Worm (Caenorhabditis elegans) whole organism, young adult: Measurements from ENCODE around the gene F45E1.2.

Experiments
- B0019.2 ChIP-seq: fragments of 200-800 bp; sonication (Bioruptor generic); conservative IDR thresholded peaks from 2 replicates; pipeline ENCODE4 v1.3.6; 2022; ENCODE audit warnings: missing genetic modification reagents, missing genetic modification characterization, missing compliant biosample characterization
- B0261.1 ChIP-seq: sonication (generic microtip); optimal IDR thresholded peaks from 2 replicates; lab custom pipeline; 2016; ENCODE audit warnings: mild to moderate bottlenecking, missing genetic modification characterization, moderate library complexity, missing compliant biosample characterization
- B0336.3 ChIP-seq: fragments of 200-800 bp; sonication (Bioruptor generic); IDR thresholded peaks from 2 replicates; pipeline ENCODE4 v1.3.6; 2022; ENCODE audit warnings: missing genetic modification characterization, missing compliant biosample characterization
- C06A6.2 ChIP-seq: fragments of 200-800 bp; sonication (Bioruptor generic); conservative IDR thresholded peaks from 2 replicates; pipeline ENCODE4 v1.3.6; 2022; ENCODE audit warnings: missing genetic modification characterization, missing compliant biosample characterization
- F22D6.2 ChIP-seq: sonication (generic microtip); optimal IDR thresholded peaks from 2 replicates; lab custom pipeline; 2016; ENCODE audit warnings: mild to moderate bottlenecking, missing genetic modification characterization, missing compliant biosample characterization
- Y53G8AR.9 ChIP-seq: fragments of 200-800 bp; sonication (Bioruptor generic); conservative IDR thresholded peaks from 2 replicates; pipeline ENCODE4 v1.3.6; 2022; ENCODE audit warnings: missing genetic modification reagents, missing genetic modification characterization, missing compliant biosample characterization
- Y95B8A.8 ChIP-seq: fragments of 200-800 bp; sonication (Bioruptor generic); IDR thresholded peaks from 2 replicates; pipeline ENCODE4 v1.3.6; 2022; ENCODE audit warnings: missing genetic modification reagents, missing genetic modification characterization, missing compliant biosample characterization
- bed-1 ChIP-seq: fragments of 200-800 bp; sonication (Bioruptor generic); IDR thresholded peaks from 2 replicates; pipeline ENCODE4 v1.3.6; 2022; ENCODE audit warnings: missing genetic modification reagents, missing genetic modification characterization, missing compliant biosample characterization
- cebp-2 ChIP-seq: fragments of 200-800 bp; sonication (Bioruptor generic); IDR thresholded peaks from 2 replicates; pipeline ENCODE4 v1.3.6; 2022; ENCODE audit warnings: missing genetic modification characterization, missing compliant biosample characterization
- ceh-100 ChIP-seq: fragments of 200-800 bp; sonication (Bioruptor generic); IDR thresholded peaks from 2 replicates; pipeline ENCODE4 v1.3.6; 2022; ENCODE audit warnings: missing genetic modification reagents, missing genetic modification characterization, missing compliant biosample characterization
- ceh-27 ChIP-seq: fragments of 200-800 bp; sonication (Bioruptor generic); optimal IDR thresholded peaks from 2 replicates; lab custom pipeline; 2018; ENCODE audit warnings: mild to moderate bottlenecking, missing genetic modification characterization, moderate library complexity, missing compliant biosample characterization
- ceh-58 ChIP-seq: fragments of 200-800 bp; sonication (Bioruptor generic); IDR thresholded peaks from 2 replicates; pipeline ENCODE4 v1.3.6; 2022; ENCODE audit warnings: missing genetic modification characterization, missing compliant biosample characterization
- ceh-79 ChIP-seq: sonication (generic microtip); optimal IDR thresholded peaks from 2 replicates; lab custom pipeline; 2017; ENCODE audit warnings: mild to moderate bottlenecking, missing genetic modification characterization, missing compliant biosample characterization
- dox-1 ChIP-seq: fragments of 200-800 bp; sonication (Bioruptor generic); IDR thresholded peaks from 2 replicates; pipeline ENCODE4 v1.3.6; 2022; ENCODE audit warnings: missing genetic modification reagents, missing genetic modification characterization, missing compliant biosample characterization
- dpff-1 ChIP-seq: sonication (generic microtip); optimal IDR thresholded peaks from 2 replicates; lab custom pipeline; 2017; ENCODE audit warnings: mild to moderate bottlenecking, missing genetic modification characterization, missing compliant biosample characterization
- efl-1 ChIP-seq: fragments of 150-350 bp; optimal IDR thresholded peaks from 2 replicates; lab custom pipeline; 2014; ENCODE audit warnings: missing biosample characterization, missing genetic modification reagents, missing genetic modification characterization
- egl-18 ChIP-seq: fragments of 200-800 bp; sonication (Bioruptor generic); IDR thresholded peaks from 2 replicates; pipeline ENCODE4 v1.3.6; 2022; ENCODE audit warnings: missing genetic modification reagents, missing genetic modification characterization, missing compliant biosample characterization
- ekl-4 ChIP-seq: fragments of 200-800 bp; sonication (Bioruptor generic); IDR thresholded peaks from 2 replicates; pipeline ENCODE4 v1.3.6; 2022; ENCODE audit warnings: missing genetic modification reagents, missing genetic modification characterization, missing compliant biosample characterization
- gei-17 ChIP-seq: fragments of 200-800 bp; sonication (Bioruptor generic); optimal IDR thresholded peaks from 2 replicates; lab custom pipeline; 2018; ENCODE audit warnings: mild to moderate bottlenecking, missing genetic modification characterization, missing compliant biosample characterization
- hlh-26 ChIP-seq: fragments of 200-800 bp; sonication (Bioruptor generic); conservative IDR thresholded peaks from 2 replicates; pipeline ENCODE4 v1.3.6; 2022; ENCODE audit warnings: missing genetic modification reagents, missing genetic modification characterization, missing compliant biosample characterization
- lag-1 ChIP-seq: fragments of 200-800 bp; sonication (Bioruptor generic); IDR thresholded peaks from 2 replicates; pipeline ENCODE4 v1.3.6; 2022; ENCODE audit warnings: missing genetic modification reagents, missing genetic modification characterization, missing compliant biosample characterization
- let-526 ChIP-seq: fragments of 200-800 bp; sonication (Bioruptor generic); IDR thresholded peaks from 2 replicates; pipeline ENCODE4 v1.3.6; 2022; ENCODE audit warnings: missing genetic modification reagents, missing genetic modification characterization, missing compliant biosample characterization
- lin-40 ChIP-seq: sonication (generic microtip); optimal IDR thresholded peaks from 2 replicates; lab custom pipeline; 2016; ENCODE audit warnings: missing genetic modification characterization, mild to moderate bottlenecking, missing compliant biosample characterization, missing genotype, missing genetic modification reagents
- lir-1 ChIP-seq: fragments of 200-800 bp; sonication (Bioruptor generic); conservative IDR thresholded peaks from 2 replicates; pipeline ENCODE4 v1.3.6; 2022; ENCODE audit warnings: missing genetic modification reagents, missing genetic modification characterization, missing compliant biosample characterization
- lsl-1 ChIP-seq: fragments of 200-800 bp; sonication (Bioruptor generic); optimal IDR thresholded peaks from 2 replicates; lab custom pipeline; 2018; ENCODE audit warnings: mild to moderate bottlenecking, missing genetic modification characterization, moderate library complexity, missing compliant biosample characterization
- madf-6 ChIP-seq: fragments of 200-800 bp; sonication (Bioruptor generic); IDR thresholded peaks from 2 replicates; pipeline ENCODE4 v1.3.6; 2022; ENCODE audit warnings: missing genetic modification reagents, missing genetic modification characterization, missing compliant biosample characterization
- mcd-1 ChIP-seq: fragments of 200-800 bp; sonication (Bioruptor generic); IDR thresholded peaks from 2 replicates; pipeline ENCODE4 v1.3.6; 2022; ENCODE audit warnings: missing genetic modification reagents, missing genetic modification characterization, missing compliant biosample characterization
- mel-28 ChIP-seq: sonication (generic microtip); optimal IDR thresholded peaks from 2 replicates; lab custom pipeline; 2016; ENCODE audit warnings: borderline replicate concordance, mild to moderate bottlenecking, missing genetic modification characterization, missing compliant biosample characterization
- nfyb-1 ChIP-seq: fragments of 200-800 bp; sonication (Bioruptor generic); IDR thresholded peaks from 2 replicates; pipeline ENCODE4 v1.3.6; 2022; ENCODE audit warnings: missing genetic modification reagents, missing genetic modification characterization, missing compliant biosample characterization
- nhr-120 ChIP-seq: fragments of 200-800 bp; sonication (Bioruptor generic); IDR thresholded peaks from 2 replicates; pipeline ENCODE4 v1.3.6; 2022; ENCODE audit warnings: missing genetic modification characterization, missing compliant biosample characterization
- nhr-179 ChIP-seq: sonication (generic microtip); optimal IDR thresholded peaks from 2 replicates; lab custom pipeline; 2016; ENCODE audit warnings: mild to moderate bottlenecking, missing genetic modification characterization, missing compliant biosample characterization
- nhr-80 ChIP-seq: sonication (generic microtip); optimal IDR thresholded peaks from 2 replicates; lab custom pipeline; 2016; ENCODE audit warnings: missing genetic modification characterization, missing compliant biosample characterization
- pbrm-1 ChIP-seq: fragments of 200-800 bp; sonication (Bioruptor generic); IDR thresholded peaks from 2 replicates; pipeline ENCODE4 v1.3.6; 2022; ENCODE audit warnings: missing genetic modification reagents, missing genetic modification characterization, missing compliant biosample characterization
- rcor-1 ChIP-seq: fragments of 200-800 bp; sonication (Bioruptor generic); IDR thresholded peaks from 2 replicates; pipeline ENCODE4 v1.3.6; 2022; ENCODE audit warnings: missing genetic modification reagents, missing genetic modification characterization, missing compliant biosample characterization
- repo-1 ChIP-seq: sonication (generic microtip); optimal IDR thresholded peaks from 2 replicates; lab custom pipeline; 2017; ENCODE audit warnings: mild to moderate bottlenecking, missing genetic modification characterization, missing compliant biosample characterization
- sea-2 ChIP-seq: fragments of 200-800 bp; sonication (Bioruptor generic); IDR thresholded peaks from 2 replicates; pipeline ENCODE4 v1.3.6; 2022; ENCODE audit warnings: missing genetic modification characterization, missing compliant biosample characterization
- snpc-1.3 ChIP-seq: sonication (generic microtip); optimal IDR thresholded peaks from 2 replicates; lab custom pipeline; 2017; ENCODE audit warnings: missing genetic modification characterization, mild to moderate bottlenecking, missing compliant biosample characterization, antibody characterized with exemption, moderate library complexity, missing genotype, missing genetic modification reagents; ENCODE audit not compliant: insufficient read depth
- snpc-3.4 ChIP-seq: sonication (generic microtip); optimal IDR thresholded peaks from 2 replicates; lab custom pipeline; 2017; ENCODE audit warnings: missing genetic modification characterization, mild to moderate bottlenecking, missing compliant biosample characterization, antibody characterized with exemption, moderate library complexity, missing genotype, missing genetic modification reagents
- somi-1 ChIP-seq: fragments of 200-800 bp; sonication (Bioruptor generic); optimal IDR thresholded peaks from 2 replicates; lab custom pipeline; 2018; ENCODE audit warnings: mild to moderate bottlenecking, missing genetic modification characterization, missing compliant biosample characterization
- tbp1 ChIP-seq: fragments of 200-800 bp; sonication (Bioruptor generic); optimal IDR thresholded peaks from 2 replicates; lab custom pipeline; 2018; ENCODE audit warnings: mild to moderate bottlenecking, missing genetic modification characterization, missing compliant biosample characterization
- unc-130 ChIP-seq: sonication (generic microtip); optimal IDR thresholded peaks from 2 replicates; lab custom pipeline; 2016; ENCODE audit warnings: missing genetic modification reagents, missing genetic modification characterization, missing compliant biosample characterization
- xnd-1 ChIP-seq: sonication (generic microtip); optimal IDR thresholded peaks from 2 replicates; lab custom pipeline; 2016; ENCODE audit warnings: missing genotype, missing genetic modification reagents, missing genetic modification characterization, missing compliant biosample characterization
- zfh-2 ChIP-seq: fragments of 200-800 bp; sonication (Bioruptor generic); conservative IDR thresholded peaks from 2 replicates; pipeline ENCODE4 v1.3.6; 2022; ENCODE audit warnings: missing genetic modification reagents, missing genetic modification characterization, missing compliant biosample characterization
- ztf-18 ChIP-seq: sonication (generic microtip); optimal IDR thresholded peaks from 2 replicates; lab custom pipeline; 2016; ENCODE audit warnings: missing genotype, mild to moderate bottlenecking, missing genetic modification characterization, missing compliant biosample characterization

The F45E1.2 gene

ce11 chrX:8029080-8029479 is 25.5 kb downstream of the F45E1.2 start, which contains the start of gene C34D10.1 (continued):
- no peak for TF ChIP-seq snpc-3.4 (tag; lab: Kevin White, UChicago)
- TF ChIP-seq ceh-58 (GFP tag; lab: Robert Waterston, UW) = no peak
- peak; percentile 24 for TF ChIP-seq gei-17 (GFP tag; lab: Kevin White, UChicago)
- TF ChIP-seq lin-40 (tag; lab: Kevin White, UChicago) = peak; percentile 62
- TF ChIP-seq rcor-1 (GFP tag; lab: Robert Waterston, UW) = peak; percentile 55
- TF ChIP-seq Y53G8AR.9 (GFP tag; lab: Robert Waterston, UW) = no peak
- TF ChIP-seq nhr-179 (tag; lab: Kevin White, UChicago) = no peak
- 0 out of 2 replicates have a peak, but pooled peaks have one; percentile 8 for TF ChIP-seq madf-6 (GFP tag; lab: Robert Waterston, UW)
- TF ChIP-seq F22D6.2 (tag; lab: Kevin White, UChicago) = no peak
- TF ChIP-seq C06A6.2 (GFP tag; lab: Robert Waterston, UW) = no peak
- TF ChIP-seq somi-1 = peak; percentile 20
- no peak for TF ChIP-seq ceh-100 (GFP tag; lab: Robert Waterston, UW)
- TF ChIP-seq sea-2 (GFP tag; lab: Robert Waterston, UW) = no peak
- no peak for TF ChIP-seq dpff-1 (tag; lab: Kevin White, UChicago)
- no peak for TF ChIP-seq pbrm-1 (GFP tag; lab: Robert Waterston, UW)
- no peak for TF ChIP-seq bed-1 (GFP tag; lab: Robert Waterston, UW)
- TF ChIP-seq ceh-27 = peak; percentile 56
- TF ChIP-seq B0261.1 (tag; lab: Kevin White, UChicago) = no peak
- peak; percentile 63 for TF ChIP-seq zfh-2

ce11 chrX:8030032-8030431 is 26.5 kb downstream of the F45E1.2 start:
- TF ChIP-seq nfyb-1 (GFP tag; lab: Robert Waterston, UW) (0 out of 2 replicates have a peak, but pooled peaks have one; percentile 52), B0336.3 (GFP tag; lab: Robert Waterston, UW) (no peak)

ce11 chrX:8036219-8036883 is 32.8 kb downstream of the F45E1.2 start:
- peak; percentile 97 for TF ChIP-seq tbp1 (GFP tag; lab: Kevin White, UChicago)
- peak; percentile 50; the same call in 1 of the 2 replicates for TF ChIP-seq Y95B8A.8 (GFP tag; lab: Robert Waterston, UW)
- TF ChIP-seq egl-18 (GFP tag; lab: Robert Waterston, UW) = peak; percentile 94
- TF ChIP-seq ekl-4 (GFP tag; lab: Robert Waterston, UW) = peak; percentile 85
- peak; percentile 84 for TF ChIP-seq ceh-79
- 0 out of 2 replicates have a peak, but pooled peaks have one; percentile 5 for TF ChIP-seq B0019.2 (GFP tag; lab: Robert Waterston, UW)
- peak; percentile 95; the same call in 1 of the 2 replicates for TF ChIP-seq cebp-2
- TF ChIP-seq xnd-1 (tag; lab: Kevin White, UChicago) = no peak
- peak; percentile 80 for TF ChIP-seq ztf-18 (tag; lab: Kevin White, UChicago)
- peak; percentile 55; the same call in 1 of the 2 replicates for TF ChIP-seq ceh-100 (GFP tag; lab: Robert Waterston, UW)
- TF ChIP-seq nhr-80 (tag; lab: Kevin White, UChicago) = peak; percentile 89
- no peak for TF ChIP-seq unc-130 (GFP tag; lab: Kevin White, UChicago)
- TF ChIP-seq let-526 = peak; percentile 87
- peak; percentile 99 for TF ChIP-seq repo-1 (tag; lab: Kevin White, UChicago)
- TF ChIP-seq mel-28 (tag; lab: Kevin White, UChicago) = peak; percentile 15
- peak; percentile 84; the same call in 1 of the 2 replicates for TF ChIP-seq nhr-120
- TF ChIP-seq lin-40 (tag; lab: Kevin White, UChicago) = peak; percentile 100
- TF ChIP-seq lsl-1 (GFP tag; lab: Kevin White, UChicago) = peak; percentile 15
- TF ChIP-seq lir-1 (GFP tag; lab: Robert Waterston, UW) = peak; percentile 72
- TF ChIP-seq dox-1 (GFP tag; lab: Robert Waterston, UW) = peak; percentile 96
- 0 out of 2 replicates have a peak, but pooled peaks have one; percentile 83 for TF ChIP-seq lag-1 (GFP tag; lab: Robert Waterston, UW)
- peak; percentile 97 for TF ChIP-seq dpff-1 (tag; lab: Kevin White, UChicago)
- no peak for TF ChIP-seq hlh-26
- TF ChIP-seq snpc-1.3 = peak; percentile 8
- peak; percentile 95 for TF ChIP-seq ceh-27
- TF ChIP-seq somi-1 = peak; percentile 97
- TF ChIP-seq B0336.3 (GFP tag; lab: Robert Waterston, UW) = peak; percentile 99
- peak; percentile 81 for TF ChIP-seq mcd-1 (GFP tag; lab: Robert Waterston, UW)
- no peak for TF ChIP-seq efl-1 (GFP tag; lab: Kevin White, UChicago)
